Fruit fly (Drosophila melanogaster): Measurements from ENCODE around the gene CG33635.

Gene CG33635

DNA sequence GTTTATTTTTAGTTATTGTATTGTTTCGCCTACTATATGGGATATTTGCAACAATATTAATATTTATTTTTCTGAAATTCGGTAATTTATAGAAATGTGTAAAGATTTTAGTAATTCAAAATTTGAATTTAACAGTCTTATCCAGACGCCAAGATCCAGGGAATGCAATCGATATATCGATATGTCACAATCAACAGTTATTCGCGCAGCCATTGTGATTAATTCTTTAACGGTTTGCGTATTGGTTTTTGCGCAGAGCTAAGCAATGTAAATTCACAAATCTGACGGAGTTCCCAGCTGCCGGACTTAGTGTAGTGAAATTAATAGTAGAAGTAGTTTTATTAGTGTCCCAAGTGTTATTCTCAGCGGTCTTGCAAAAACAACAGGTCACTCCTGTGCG is 44.0 kb downstream of the CG33635 start, which contains the start of gene ND-15 (continued):
- peak; percentile 84; the same call in 2 of the 4 replicates for TF ChIP-seq chinmo (GFP tag; IDR thresholded peaks at IDR 0.05; ENCODE audit: partially characterized antibody)

DNA sequence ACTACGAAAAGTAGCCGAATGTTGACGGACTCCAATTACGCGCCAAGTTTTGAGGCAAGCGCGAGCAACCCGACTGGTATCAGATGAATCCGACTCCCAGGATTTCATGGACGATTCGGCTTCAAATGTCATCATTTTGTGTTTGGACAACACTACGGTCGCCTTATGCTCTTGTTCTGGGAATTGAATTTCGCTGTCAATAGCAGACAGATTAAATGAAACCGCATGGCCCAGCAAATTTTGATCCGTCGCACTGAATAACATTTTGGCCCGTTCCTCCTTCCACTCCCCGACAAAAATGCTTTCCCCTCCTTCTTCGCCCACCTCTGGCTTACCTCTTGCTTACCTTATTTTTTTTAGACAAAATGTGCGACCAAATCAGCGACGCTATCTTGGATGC is 48.4 kb downstream of the CG33635 start:
- TF ChIP-seq CG12744 (GFP tag; optimal IDR thresholded peaks at IDR 0.05): no peak
- no peak for TF ChIP-seq Tbp (GFP tag; optimal IDR thresholded peaks at IDR 0.05)
- no peak for TF ChIP-seq Nf-YB (GFP tag; optimal IDR thresholded peaks at IDR 0.05)
- no peak for TF ChIP-seq CG9817 (tag; optimal IDR thresholded peaks at IDR 0.05)
- no peak for TF ChIP-seq CG8924 (tag; optimal IDR thresholded peaks at IDR 0.05)
- TF ChIP-seq hb (GFP tag; IDR thresholded peaks at IDR 0.05; ENCODE audit: partially characterized antibody): no peak
- no peak for TF ChIP-seq CG12769 (tag; optimal IDR thresholded peaks at IDR 0.05)
- TF ChIP-seq Nf-YC (tag; optimal IDR thresholded peaks at IDR 0.05): no peak

DNA sequence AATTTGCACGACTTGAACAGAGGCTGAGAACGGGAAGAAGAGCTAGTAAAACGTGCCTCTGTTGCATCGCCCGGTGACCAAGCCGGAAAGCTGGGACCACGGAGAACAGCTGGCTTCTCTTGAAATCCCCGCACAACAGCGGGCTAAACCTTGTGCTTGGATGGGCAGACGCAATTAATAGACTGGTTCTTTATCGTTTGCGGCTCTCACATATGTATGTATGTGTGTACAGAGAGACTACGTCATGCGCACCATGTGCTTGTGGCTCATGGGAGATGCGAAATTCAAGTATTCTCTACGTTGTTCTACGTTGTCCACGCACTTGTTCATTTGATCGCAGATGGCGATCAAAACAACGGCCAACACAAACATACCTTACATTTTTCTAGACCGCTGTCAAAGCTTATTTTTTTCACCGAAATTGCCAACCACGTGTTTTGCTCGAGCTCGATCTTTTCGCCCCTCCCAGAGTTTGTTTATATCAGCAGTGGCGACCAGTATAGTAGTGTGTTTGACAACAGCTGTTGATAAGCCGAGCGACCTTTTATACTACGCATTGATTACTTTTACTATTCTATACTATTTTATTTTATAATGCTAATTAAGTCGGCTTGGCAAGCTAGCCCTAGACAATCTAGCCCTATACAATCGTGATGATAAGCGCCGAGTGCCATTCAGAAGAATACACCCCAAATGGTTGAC is 49.2 kb downstream of the CG33635 start:
- TF ChIP-seq lmd (GFP tag; IDR thresholded peaks at IDR 0.05): no peak
- TF ChIP-seq CG6791 (GFP tag; IDR thresholded peaks at IDR 0.05; ENCODE audit: partially characterized antibody): no peak
- no peak for TF ChIP-seq h (optimal IDR thresholded peaks at IDR 0.05)
- TF ChIP-seq Vsx1 (GFP tag; optimal IDR thresholded peaks at IDR 0.05): peak; percentile 58
- TF ChIP-seq bowl (GFP tag; IDR thresholded peaks at IDR 0.05): no peak
- no peak for TF ChIP-seq org-1 (GFP tag; optimal IDR thresholded peaks at IDR 0.05)
- TF ChIP-seq CG17912 (GFP tag; optimal IDR thresholded peaks at IDR 0.05): no peak
- TF ChIP-seq ftz-f1 (GFP tag; optimal IDR thresholded peaks at IDR 0.05): peak; percentile 1
- TF ChIP-seq kah (GFP tag; optimal IDR thresholded peaks at IDR 0.05): peak; percentile 22
- peak; percentile 47 for TF ChIP-seq CG7987 (GFP tag; optimal IDR thresholded peaks at IDR 0.05)
- peak; percentile 67 for TF ChIP-seq cg (GFP tag; optimal IDR thresholded peaks at IDR 0.05)
- TF ChIP-seq twi (tag; optimal IDR thresholded peaks at IDR 0.05): peak; percentile 88
- peak; percentile 15 for TF ChIP-seq Dek (tag; optimal IDR thresholded peaks at IDR 0.05)
- TF ChIP-seq BtbVII (GFP tag; optimal IDR thresholded peaks at IDR 0.05): peak; percentile 38
- TF ChIP-seq CG10543 (GFP tag; optimal IDR thresholded peaks at IDR 0.05): peak; percentile 75
- peak; percentile 61 for TF ChIP-seq Max (GFP tag; optimal IDR thresholded peaks at IDR 0.05)
- TF ChIP-seq Sox100B (GFP tag; optimal IDR thresholded peaks at IDR 0.05): no peak
- peak; percentile 21 for TF ChIP-seq pros (GFP tag; optimal IDR thresholded peaks at IDR 0.05)
- TF ChIP-seq br (optimal IDR thresholded peaks at IDR 0.05): no peak
- peak; percentile 82 for TF ChIP-seq CG15514 (GFP tag; optimal IDR thresholded peaks at IDR 0.05)
- TF ChIP-seq gsb (GFP tag; IDR thresholded peaks at IDR 0.05): no peak
- TF ChIP-seq YL-1 (GFP tag; optimal IDR thresholded peaks at IDR 0.05): peak; percentile 10
- TF ChIP-seq CG12769 (tag; optimal IDR thresholded peaks at IDR 0.05): peak; percentile 67
- peak; percentile 34 for TF ChIP-seq nom (GFP tag; optimal IDR thresholded peaks at IDR 0.05)
- TF ChIP-seq CG13894 (tag; optimal IDR thresholded peaks at IDR 0.05): peak; percentile 51
- TF ChIP-seq sd (tag; optimal IDR thresholded peaks at IDR 0.05): peak; percentile 87
- peak; percentile 4 for TF ChIP-seq tx (GFP tag; optimal IDR thresholded peaks at IDR 0.05)
- peak; percentile 90 for TF ChIP-seq CG34376 (GFP tag; optimal IDR thresholded peaks at IDR 0.05)
- TF ChIP-seq row (GFP tag; IDR thresholded peaks at IDR 0.05): 0 out of 3 replicates have a peak, but pooled peaks have one; percentile 21
- TF ChIP-seq CG2120 (GFP tag; optimal IDR thresholded peaks at IDR 0.05): peak; percentile 19
- TF ChIP-seq CG9437 (GFP tag; optimal IDR thresholded peaks at IDR 0.05): peak; percentile 41
- no peak for TF ChIP-seq az2 (GFP tag; optimal IDR thresholded peaks at IDR 0.05)
- TF ChIP-seq dm (GFP tag; optimal IDR thresholded peaks at IDR 0.05): peak; percentile 87
- no peak for TF ChIP-seq ato (GFP tag; IDR thresholded peaks at IDR 0.05; ENCODE audit: partially characterized antibody)
- TF ChIP-seq exex (tag; optimal IDR thresholded peaks at IDR 0.05): peak; percentile 84
- TF ChIP-seq Ravus (GFP tag; IDR thresholded peaks at IDR 0.05): no peak
- TF ChIP-seq amos (GFP tag; IDR thresholded peaks at IDR 0.05; ENCODE audit: partially characterized antibody): 0 out of 2 replicates have a peak, but pooled peaks have one; percentile 18
- TF ChIP-seq crp (GFP tag; optimal IDR thresholded peaks at IDR 0.05): peak in 1 of 2 experiments; percentile 8
